Fruit fly (Drosophila melanogaster): ENCODE data around the gene slo.

DNA sequence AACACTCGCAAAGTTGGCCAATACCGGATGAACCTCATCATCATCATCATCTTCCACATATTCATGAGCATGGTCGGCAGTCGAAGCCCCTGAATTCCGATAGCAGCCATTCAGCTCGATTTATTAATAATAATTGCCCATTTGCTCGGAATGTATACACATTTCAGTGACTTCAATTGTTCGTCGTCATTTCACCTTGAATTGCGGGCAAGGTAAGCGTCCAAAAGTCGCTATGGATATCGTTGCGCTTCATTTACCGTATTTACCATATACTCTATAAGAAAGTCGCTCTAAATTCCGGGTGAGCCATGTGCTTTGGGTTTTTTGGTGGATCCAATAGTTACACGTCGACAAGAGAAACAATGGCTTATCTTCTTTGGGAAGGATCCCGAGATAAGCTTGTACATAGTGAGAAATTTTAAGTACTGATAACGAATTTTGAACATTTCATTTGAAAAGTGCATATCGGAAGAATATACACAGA, 36.2 kb upstream of the slo start:
- no peak for TF ChIP-seq psq (optimal IDR thresholded peaks at IDR 0.05)
- TF ChIP-seq CG8478 (optimal IDR thresholded peaks at IDR 0.05): no peak
- no peak for TF ChIP-seq EcR (GFP tag; optimal IDR thresholded peaks at IDR 0.05)
- TF ChIP-seq usp (GFP tag; optimal IDR thresholded peaks at IDR 0.05): no peak
